Worm (Caenorhabditis elegans): Measurements from ENCODE around the gene F11D11.21.
"Not testable (repeated sequence)": the region's sequence is repeated elsewhere in the genome, so short reads cannot be mapped to it uniquely, and the experiment has no call there.

F11D11.21 gene

DNA sequence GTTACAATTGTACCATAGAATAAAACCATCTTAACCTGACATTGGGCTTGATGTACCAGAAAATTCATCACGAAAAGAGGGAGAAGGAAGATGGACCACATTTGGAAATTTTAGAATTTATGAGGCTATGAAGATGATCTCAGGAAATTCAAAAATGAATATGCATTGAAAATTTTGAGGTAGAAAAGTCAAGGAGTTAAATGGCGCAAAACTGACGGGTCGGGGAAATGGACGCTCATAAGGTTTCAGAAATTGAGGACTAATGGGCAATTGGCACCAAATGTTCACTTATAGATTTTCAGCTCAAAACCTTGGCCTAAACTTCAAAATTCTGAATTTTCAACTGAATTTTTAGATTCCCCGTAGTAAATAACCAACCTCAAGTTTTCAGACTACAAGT is 20.3 kb upstream of the F11D11.21 start, which contains the start of gene clec-255:
TSS of gene clec-255 (minus strand) at position 101 of the 400 bp plus-strand sequence.
- TF ChIP-seq elt-1 (tag; optimal IDR thresholded peaks at IDR 0.05): no peak
- no peak for TF ChIP-seq nhr-12 (tag; optimal IDR thresholded peaks at IDR 0.05)
- TF ChIP-seq nhr-28 (tag; optimal IDR thresholded peaks at IDR 0.05): no peak
- TF ChIP-seq ceh-16 (tag; optimal IDR thresholded peaks at IDR 0.05): no peak
- TF ChIP-seq fkh-2 (tag; optimal IDR thresholded peaks at IDR 0.05): no peak
- TF ChIP-seq daf-12 (tag; optimal IDR thresholded peaks at IDR 0.05): no peak
- TF ChIP-seq egl-27 (tag; optimal IDR thresholded peaks at IDR 0.05): no peak
- no peak for TF ChIP-seq unc-62 (GFP tag; optimal IDR thresholded peaks at IDR 0.05)
- no peak for TF ChIP-seq lin-15B (tag; optimal IDR thresholded peaks at IDR 0.05)
- TF ChIP-seq ZK546.5 (tag; optimal IDR thresholded peaks at IDR 0.05): no peak
- TF ChIP-seq nhr-11 (tag; optimal IDR thresholded peaks at IDR 0.05): no peak
- TF ChIP-seq nfya-1 (tag; optimal IDR thresholded peaks at IDR 0.05; ENCODE audit: insufficient read depth): no peak
- no peak for TF ChIP-seq mdl-1 (tag; optimal IDR thresholded peaks at IDR 0.05)
- TF ChIP-seq egl-5 (tag; optimal IDR thresholded peaks at IDR 0.05): no peak
- TF ChIP-seq ceh-28 (tag; optimal IDR thresholded peaks at IDR 0.05): no peak

DNA sequence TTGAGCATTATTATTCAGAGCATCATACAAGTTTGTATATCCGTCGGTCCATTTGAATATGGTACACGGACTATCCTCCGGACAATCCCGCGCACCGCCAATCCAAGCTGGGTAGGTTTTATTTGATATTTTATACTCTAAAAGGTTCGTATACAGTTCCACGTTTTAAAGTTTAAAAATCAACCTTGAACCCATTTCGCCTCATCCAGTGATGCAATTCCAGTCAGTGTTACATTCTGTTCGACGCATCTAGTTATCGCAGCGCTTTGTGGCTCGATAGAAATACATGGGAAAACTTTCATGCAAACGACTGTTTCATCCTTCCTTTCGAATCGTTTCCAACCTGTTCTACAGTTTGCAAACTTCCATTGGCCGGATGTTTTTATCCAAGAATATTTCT is 19.6 kb upstream of the F11D11.21 start:
- TF ChIP-seq mdl-1 (tag; optimal IDR thresholded peaks at IDR 0.05) (no peak), R02D3.7 (tag; optimal IDR thresholded peaks at IDR 0.05) (no peak), ama-1 (optimal IDR thresholded peaks at IDR 0.05) (no peak), daf-12 (tag; optimal IDR thresholded peaks at IDR 0.05) (no peak), nhr-28 (tag; optimal IDR thresholded peaks at IDR 0.05) (no peak), nhr-76 (tag; optimal IDR thresholded peaks at IDR 0.05) (no peak), hmg-11 (tag; optimal IDR thresholded peaks at IDR 0.05) (no peak), egl-5 (tag; optimal IDR thresholded peaks at IDR 0.05) (no peak), ZK546.5 (tag; optimal IDR thresholded peaks at IDR 0.05) (no peak), jun-1 (tag; optimal IDR thresholded peaks at IDR 0.05) (no peak), ceh-28 (tag; optimal IDR thresholded peaks at IDR 0.05) (no peak), fos-1 (tag; optimal IDR thresholded peaks at IDR 0.05) (no peak), snpc-4 (tag; optimal IDR thresholded peaks at IDR 0.05) (no peak), nhr-43 (tag; optimal IDR thresholded peaks at IDR 0.05; ENCODE audit: poor library complexity, severe bottlenecking) (no peak), eor-1 (tag; optimal IDR thresholded peaks at IDR 0.05) (no peak), pha-4 (tag; optimal IDR thresholded peaks at IDR 0.05) (no peak)

DNA sequence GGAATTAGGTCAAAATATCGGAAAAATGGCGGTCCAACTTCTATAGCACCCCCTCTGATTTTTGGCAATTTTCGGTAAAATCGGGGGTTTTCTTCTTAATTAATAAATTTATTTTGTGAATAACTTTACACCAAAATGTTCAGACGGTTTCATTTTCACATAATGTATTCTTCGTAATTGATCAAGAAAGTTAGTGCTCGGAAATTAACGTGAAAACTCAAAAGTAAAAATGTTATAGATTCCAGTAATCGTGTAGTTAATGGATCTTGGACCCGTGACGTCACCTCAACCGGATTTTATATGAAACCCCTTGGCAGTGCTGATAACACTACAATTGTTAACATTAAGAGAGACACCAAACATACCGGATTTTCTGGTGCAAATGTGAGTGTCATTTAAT is 11.7 kb upstream of the F11D11.21 start, which contains the start of gene F11D11.22:
TSS of gene F11D11.22 (plus strand) at position 301 of the 400 bp plus-strand sequence.
- not testable (repeated sequence) for TF ChIP-seq eor-1, mdl-1, fkh-2 (tag; optimal IDR thresholded peaks at IDR 0.05)

DNA sequence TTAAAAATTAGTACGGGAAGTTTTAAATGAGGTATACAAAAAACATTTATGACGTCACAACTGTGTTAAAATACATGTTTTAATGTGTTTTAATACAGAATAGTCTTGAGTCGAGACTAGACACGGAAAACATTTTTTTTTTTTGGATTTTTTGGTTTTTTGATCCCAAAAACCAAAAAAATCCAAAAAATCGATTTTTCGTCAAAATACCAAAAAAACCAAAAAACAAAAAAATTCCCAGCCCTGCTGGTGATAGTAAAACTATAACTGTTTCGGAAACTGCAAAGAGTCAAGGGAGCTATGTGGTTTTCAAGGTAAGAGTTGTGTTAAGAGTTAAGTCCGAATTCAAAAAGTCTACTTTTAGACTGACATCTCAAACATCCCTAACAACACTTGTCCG is 10.7 kb upstream of the F11D11.21 start, which contains the start of gene F11D11.4:
TSS of gene F11D11.4 (plus strand) at position 301 of the 400 bp plus-strand sequence.
- no peak for TF ChIP-seq ceh-82 (tag; optimal IDR thresholded peaks at IDR 0.05)
- no peak for TF ChIP-seq fkh-10 (GFP tag; optimal IDR thresholded peaks at IDR 0.05)
- TF ChIP-seq ZK546.5 (tag; optimal IDR thresholded peaks at IDR 0.05): no peak
- TF ChIP-seq skn-1 (tag; optimal IDR thresholded peaks at IDR 0.05): no peak
- no peak for TF ChIP-seq mdl-1 (tag; optimal IDR thresholded peaks at IDR 0.05)
- no peak for TF ChIP-seq mml-1 (tag; optimal IDR thresholded peaks at IDR 0.05)
- TF ChIP-seq elt-2 (tag; optimal IDR thresholded peaks at IDR 0.05): no peak
- TF ChIP-seq nhr-11 (tag; optimal IDR thresholded peaks at IDR 0.05): no peak
- TF ChIP-seq fkh-2 (tag; optimal IDR thresholded peaks at IDR 0.05): no peak

DNA sequence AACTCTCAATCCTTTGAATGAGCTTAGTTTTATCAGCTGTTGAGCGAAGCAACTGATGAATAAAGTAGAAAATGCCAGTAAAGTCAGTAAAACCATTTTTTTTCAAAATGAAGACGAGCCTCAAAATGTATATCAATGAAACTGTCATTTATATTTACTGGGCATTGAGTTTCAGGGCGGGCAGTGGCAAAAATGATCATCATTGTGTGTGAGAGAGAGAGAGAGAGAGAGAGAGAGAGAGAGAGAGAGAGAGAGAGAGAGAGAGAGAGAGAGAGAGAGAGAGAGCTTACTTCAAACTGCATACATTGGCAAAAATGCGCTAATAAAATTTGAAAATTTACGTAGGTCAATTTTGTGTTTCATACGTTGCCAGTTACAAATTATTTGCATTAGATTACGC is 9.8 kb upstream of the F11D11.21 start, which contains the start of gene F11D11.3:
TSS of gene F11D11.3 (minus strand) at position 101 of the 400 bp plus-strand sequence.
- no peak for TF ChIP-seq elt-3 (tag; optimal IDR thresholded peaks at IDR 0.05)
- no peak for TF ChIP-seq ceh-9 (tag; optimal IDR thresholded peaks at IDR 0.05)
- TF ChIP-seq mml-1 (tag; optimal IDR thresholded peaks at IDR 0.05): no peak
- no peak for TF ChIP-seq pqm-1 (tag; optimal IDR thresholded peaks at IDR 0.05)
- no peak for TF ChIP-seq lsy-12 (tag; optimal IDR thresholded peaks at IDR 0.05)
- no peak for TF ChIP-seq egl-27 (tag; optimal IDR thresholded peaks at IDR 0.05)
- TF ChIP-seq ceh-28 (tag; optimal IDR thresholded peaks at IDR 0.05): no peak
- no peak for TF ChIP-seq aly-2 (tag; optimal IDR thresholded peaks at IDR 0.05)
- no peak for TF ChIP-seq zag-1 (tag; optimal IDR thresholded peaks at IDR 0.05)
- TF ChIP-seq elt-2 (tag; optimal IDR thresholded peaks at IDR 0.05): no peak
- no peak for TF ChIP-seq nhr-28 (tag; optimal IDR thresholded peaks at IDR 0.05)
- no peak for TF ChIP-seq nhr-77 (tag; optimal IDR thresholded peaks at IDR 0.05)
- TF ChIP-seq ceh-82 (tag; optimal IDR thresholded peaks at IDR 0.05): no peak
- no peak for TF ChIP-seq sea-2 (GFP tag; optimal IDR thresholded peaks at IDR 0.05)
- no peak for TF ChIP-seq nhr-23 (tag; optimal IDR thresholded peaks at IDR 0.05)
